Worm (Caenorhabditis elegans): Measurements from ENCODE around the gene ttc-4.

ce11 chrII:5553531-5553930, 41.0 kb upstream of the ttc-4 start:
- TF ChIP-seq flt-1 (GFP tag; IDR thresholded peaks at IDR 0.05): no peak
- no peak for TF ChIP-seq ztf-23 (GFP tag; IDR thresholded peaks at IDR 0.05)
- no peak for TF ChIP-seq cog-1 (tag; optimal IDR thresholded peaks at IDR 0.05)
